Fruit fly (Drosophila melanogaster) whole organism, embryonic: ENCODE measurements around the gene Smu1.

Experiments used
- Adf1 ChIP-seq: fragments of 200-800 bp; sonication (Bioruptor generic); IDR thresholded peaks from 2 replicates; pipeline ENCODE4 v1.3.6; 2022; ENCODE audit warnings: missing biosample characterization, missing genetic modification characterization
- Antp ChIP-seq: fragments of 200-800 bp; sonication (Bioruptor generic); optimal IDR thresholded peaks from 3 replicates; lab custom pipeline; 2016; ENCODE audit warnings: missing biosample characterization, missing genetic modification characterization
- Asciz ChIP-seq: fragments of 200-800 bp; sonication (Bioruptor generic); optimal IDR thresholded peaks from 2 replicates; lab custom pipeline; 2017; ENCODE audit warnings: missing biosample characterization, mild to moderate bottlenecking, missing genetic modification characterization, missing genetic modification reagents
- Awh ChIP-seq: fragments of 200-800 bp; sonication (Bioruptor generic); IDR thresholded peaks from 2 replicates; pipeline ENCODE4, ENCODE4 v1.3.6; 2022; ENCODE audit warnings: missing biosample characterization, missing genetic modification characterization
- Bteb2 ChIP-seq: fragments of 200-800 bp; sonication (Bioruptor generic); optimal IDR thresholded peaks from 2 replicates; lab custom pipeline; 2016; ENCODE audit warnings: missing biosample characterization, missing genetic modification characterization
- CG11723 ChIP-seq: fragments of 200-800 bp; sonication (Bioruptor generic); optimal IDR thresholded peaks from 2 replicates; lab custom pipeline; 2017; ENCODE audit warnings: missing biosample characterization, mild to moderate bottlenecking, missing genetic modification characterization
- CG12299 ChIP-seq: fragments of 200-800 bp; sonication (Bioruptor generic); optimal IDR thresholded peaks from 2 replicates; lab custom pipeline; 2018; ENCODE audit warnings: missing biosample characterization, mild to moderate bottlenecking, missing genetic modification characterization
- CG12391 ChIP-seq: fragments of 200-800 bp; sonication (Bioruptor generic); optimal IDR thresholded peaks from 3 replicates; lab custom pipeline; 2018; ENCODE audit warnings: missing biosample characterization, mild to moderate bottlenecking, missing genetic modification characterization, moderate library complexity
- CG13123 ChIP-seq: fragments of 200-800 bp; sonication (Bioruptor generic); optimal IDR thresholded peaks from 2 replicates; lab custom pipeline; 2016; ENCODE audit warnings: missing biosample characterization, missing genetic modification characterization
- CG13296 ChIP-seq: fragments of 200-800 bp; sonication (Bioruptor generic); optimal IDR thresholded peaks from 3 replicates; lab custom pipeline; 2018; ENCODE audit warnings: missing biosample characterization, mild to moderate bottlenecking, missing genetic modification characterization
- CG15514 ChIP-seq: fragments of 200-800 bp; sonication (Bioruptor generic); optimal IDR thresholded peaks from 3 replicates; lab custom pipeline; 2017; ENCODE audit warnings: missing biosample characterization, missing genetic modification characterization, mild to moderate bottlenecking, moderate library complexity, missing genetic modification reagents
- CG15696 ChIP-seq: fragments of 200-800 bp; sonication (Bioruptor generic); optimal IDR thresholded peaks from 2 replicates; lab custom pipeline; 2019; ENCODE audit warnings: missing biosample characterization, mild to moderate bottlenecking, missing genetic modification characterization, moderate library complexity
- CG1603 ChIP-seq: fragments of 200-800 bp; sonication (Bioruptor generic); optimal IDR thresholded peaks from 2 replicates; lab custom pipeline; 2019; ENCODE audit warnings: missing biosample characterization, mild to moderate bottlenecking, missing genetic modification characterization, moderate library complexity
- CG17359 ChIP-seq: fragments of 200-800 bp; sonication (Bioruptor generic); optimal IDR thresholded peaks from 3 replicates; lab custom pipeline; 2018; ENCODE audit warnings: missing biosample characterization, mild to moderate bottlenecking, missing genetic modification characterization, moderate library complexity
- CG18599 ChIP-seq: fragments of 200-800 bp; sonication (Bioruptor generic); optimal IDR thresholded peaks from 3 replicates; lab custom pipeline; 2017; ENCODE audit warnings: missing biosample characterization, missing genetic modification characterization, mild to moderate bottlenecking, moderate library complexity, missing genetic modification reagents
- CG2875 ChIP-seq: fragments of 200-800 bp; sonication (Bioruptor generic); optimal IDR thresholded peaks from 2 replicates; lab custom pipeline; 2017; ENCODE audit warnings: missing biosample characterization, mild to moderate bottlenecking, missing genetic modification characterization, missing genetic modification reagents
- CG30403 ChIP-seq: fragments of 200-800 bp; sonication (Bioruptor generic); optimal IDR thresholded peaks from 3 replicates; lab custom pipeline; 2016; ENCODE audit warnings: missing biosample characterization, missing genetic modification characterization
- CG34224 ChIP-seq: fragments of 200-800 bp; sonication (Bioruptor generic); IDR thresholded peaks from 3 replicates; pipeline ENCODE4 v1.3.6; 2022; ENCODE audit warnings: missing biosample characterization, missing genetic modification characterization; ENCODE audit not compliant: partially characterized antibody
- CG4424 ChIP-seq: fragments of 200-800 bp; sonication (Bioruptor generic); optimal IDR thresholded peaks from 3 replicates; lab custom pipeline; 2016; ENCODE audit warnings: missing biosample characterization, missing genetic modification characterization
- CG6791 ChIP-seq: fragments of 200-800 bp; sonication (Bioruptor generic); IDR thresholded peaks from 3 replicates; pipeline ENCODE4 v1.3.6; 2022; ENCODE audit warnings: missing biosample characterization, missing genetic modification characterization; ENCODE audit not compliant: partially characterized antibody
- CG7556 ChIP-seq: fragments of 200-800 bp; sonication (Bioruptor generic); optimal IDR thresholded peaks from 2 replicates; lab custom pipeline; 2017; ENCODE audit warnings: missing biosample characterization, mild to moderate bottlenecking, missing genetic modification characterization
- CG7745 ChIP-seq: fragments of 200-800 bp; sonication (Bioruptor generic); optimal IDR thresholded peaks from 2 replicates; lab custom pipeline; 2018; ENCODE audit warnings: missing biosample characterization, mild to moderate bottlenecking, missing genetic modification characterization, moderate library complexity
- CG7839 ChIP-seq: fragments of 200-800 bp; sonication (Bioruptor generic); optimal IDR thresholded peaks from 3 replicates; lab custom pipeline; 2018; ENCODE audit warnings: missing biosample characterization, mild to moderate bottlenecking, missing genetic modification characterization, moderate library complexity
- CG9727 ChIP-seq: fragments of 200-800 bp; sonication (Bioruptor generic); optimal IDR thresholded peaks from 3 replicates; lab custom pipeline; 2017; ENCODE audit warnings: missing biosample characterization, mild to moderate bottlenecking, missing genetic modification characterization
- CoRest ChIP-seq: fragments of 200-800 bp; sonication (Bioruptor generic); optimal IDR thresholded peaks from 3 replicates; lab custom pipeline; 2018; ENCODE audit warnings: missing biosample characterization, mild to moderate bottlenecking, missing genetic modification characterization, moderate library complexity
- Drgx ChIP-seq: fragments of 200-800 bp; sonication (Bioruptor generic); IDR thresholded peaks from 2 replicates; pipeline ENCODE4 v1.3.6; 2022; ENCODE audit warnings: missing biosample characterization, missing genetic modification characterization
- ERR ChIP-seq: fragments of 200-800 bp; sonication (Bioruptor generic); optimal IDR thresholded peaks from 2 replicates; lab custom pipeline; 2016; ENCODE audit warnings: missing biosample characterization, missing genetic modification characterization
- Ets65A ChIP-seq: fragments of 200-800 bp; sonication (Bioruptor generic); peaks from one replicate; lab custom pipeline; 2016; ENCODE audit warnings: missing biosample characterization, missing genetic modification characterization
- HLH3B ChIP-seq: fragments of 200-800 bp; sonication (Bioruptor generic); IDR thresholded peaks from 2 replicates; pipeline ENCODE4 v1.3.6; 2022; ENCODE audit warnings: missing biosample characterization, missing genetic modification characterization
- Hr78 ChIP-seq, 2 experiments: fragments of 200-800 bp in 1 of 2; fragments of >200 bp in 1 of 2; sonication (Bioruptor generic) in 1 of 2; optimal IDR thresholded peaks; 2 replicates each; lab custom pipeline; 2017 to 2019; ENCODE audit warnings: missing biosample characterization in 2 of 2, missing genetic modification characterization in 2 of 2, mild to moderate bottlenecking in 1 of 2, moderate library complexity in 1 of 2
- Myb ChIP-seq: fragments of 200-800 bp; sonication (Bioruptor generic); optimal IDR thresholded peaks from 2 replicates; lab custom pipeline; 2016; ENCODE audit warnings: missing biosample characterization, missing genetic modification characterization
- Oli ChIP-seq: fragments of 200-800 bp; sonication (Bioruptor generic); optimal IDR thresholded peaks from 2 replicates; lab custom pipeline; 2018; ENCODE audit warnings: missing biosample characterization, mild to moderate bottlenecking, missing genetic modification characterization, moderate library complexity
- Pdp1 ChIP-seq, 2 experiments: fragments of 200-800 bp; sonication (Bioruptor generic); optimal IDR thresholded peaks; 3 replicates each; lab custom pipeline; 2016; ENCODE audit warnings: missing biosample characterization in 2 of 2, missing genetic modification characterization in 2 of 2, mild to moderate bottlenecking in 1 of 2, moderate library complexity in 1 of 2
- Six4 ChIP-seq: fragments of 200-800 bp; sonication (Bioruptor generic); optimal IDR thresholded peaks from 2 replicates; lab custom pipeline; 2016; ENCODE audit warnings: missing biosample characterization, missing genetic modification characterization
- Sry-δ ChIP-seq: fragments of 200-800 bp; sonication (Bioruptor generic); optimal IDR thresholded peaks from 2 replicates; lab custom pipeline; 2016; ENCODE audit warnings: missing biosample characterization, missing genetic modification characterization
- ab ChIP-seq: fragments of 200-800 bp; sonication (Bioruptor generic); optimal IDR thresholded peaks from 2 replicates; lab custom pipeline; 2016; ENCODE audit warnings: missing biosample characterization, missing genetic modification characterization
- abd-A ChIP-seq: fragments of 200-800 bp; sonication (Bioruptor generic); optimal IDR thresholded peaks from 3 replicates; lab custom pipeline; 2019; ENCODE audit warnings: missing biosample characterization, mild to moderate bottlenecking, missing genetic modification characterization, moderate library complexity
- ara ChIP-seq: fragments of 200-800 bp; sonication (Bioruptor generic); IDR thresholded peaks from 2 replicates; pipeline ENCODE4 v1.3.6; 2022; ENCODE audit warnings: missing biosample characterization, missing genetic modification characterization
- btn ChIP-seq: fragments of 200-800 bp; sonication (Bioruptor generic); optimal IDR thresholded peaks from 2 replicates; lab custom pipeline; 2016; ENCODE audit warnings: missing biosample characterization, missing genetic modification characterization
- danr ChIP-seq: fragments of 200-800 bp; sonication (Bioruptor generic); IDR thresholded peaks from 2 replicates; pipeline ENCODE4 v1.3.6; 2022; ENCODE audit warnings: missing biosample characterization, missing genetic modification characterization
- disco-r ChIP-seq: fragments of 200-800 bp; sonication (Bioruptor generic); optimal IDR thresholded peaks from 2 replicates; lab custom pipeline; 2016; ENCODE audit warnings: missing biosample characterization, missing genetic modification characterization
- dpn ChIP-seq, 2 experiments: fragments of 200-800 bp; sonication (Bioruptor generic); optimal IDR thresholded peaks; 3 replicates each; lab custom pipeline; 2016; ENCODE audit warnings: missing biosample characterization in 2 of 2, missing genetic modification characterization in 2 of 2
- ken ChIP-seq: fragments of 200-800 bp; sonication (Bioruptor generic); IDR thresholded peaks from 3 replicates; pipeline ENCODE4 v1.3.6; 2022; ENCODE audit warnings: missing biosample characterization, missing genetic modification characterization
- knrl ChIP-seq: fragments of 200-800 bp; sonication (Bioruptor generic); IDR thresholded peaks from 3 replicates; pipeline ENCODE4 v1.3.6; 2022; ENCODE audit warnings: missing biosample characterization, missing genetic modification characterization; ENCODE audit not compliant: partially characterized antibody
- p53 ChIP-seq: fragments of 200-800 bp; sonication (Bioruptor generic); optimal IDR thresholded peaks from 2 replicates; lab custom pipeline; 2016; ENCODE audit warnings: missing biosample characterization, missing genetic modification characterization
- sc ChIP-seq, 3 experiments: fragments of >200 bp in 2 of 3; fragments of 200-800 bp in 1 of 3; sonication (Bioruptor generic) in 1 of 3; optimal IDR thresholded peaks; 2 replicates in 2 of 3; 3 replicates in 1 of 3; lab custom pipeline; 2017; ENCODE audit warnings: mild to moderate bottlenecking in 1 of 3, missing biosample characterization in 1 of 3, missing genetic modification characterization in 1 of 3, missing genetic modification reagents in 1 of 3
- sna ChIP-seq: fragments of 200-800 bp; sonication (Bioruptor generic); IDR thresholded peaks from 2 replicates; pipeline ENCODE4 v1.3.6; 2022; ENCODE audit warnings: missing biosample characterization, missing genetic modification characterization; ENCODE audit not compliant: partially characterized antibody
- yki ChIP-seq: fragments of >200 bp; optimal IDR thresholded peaks from 3 replicates; lab custom pipeline; 2018

The Smu1 gene

DNA sequence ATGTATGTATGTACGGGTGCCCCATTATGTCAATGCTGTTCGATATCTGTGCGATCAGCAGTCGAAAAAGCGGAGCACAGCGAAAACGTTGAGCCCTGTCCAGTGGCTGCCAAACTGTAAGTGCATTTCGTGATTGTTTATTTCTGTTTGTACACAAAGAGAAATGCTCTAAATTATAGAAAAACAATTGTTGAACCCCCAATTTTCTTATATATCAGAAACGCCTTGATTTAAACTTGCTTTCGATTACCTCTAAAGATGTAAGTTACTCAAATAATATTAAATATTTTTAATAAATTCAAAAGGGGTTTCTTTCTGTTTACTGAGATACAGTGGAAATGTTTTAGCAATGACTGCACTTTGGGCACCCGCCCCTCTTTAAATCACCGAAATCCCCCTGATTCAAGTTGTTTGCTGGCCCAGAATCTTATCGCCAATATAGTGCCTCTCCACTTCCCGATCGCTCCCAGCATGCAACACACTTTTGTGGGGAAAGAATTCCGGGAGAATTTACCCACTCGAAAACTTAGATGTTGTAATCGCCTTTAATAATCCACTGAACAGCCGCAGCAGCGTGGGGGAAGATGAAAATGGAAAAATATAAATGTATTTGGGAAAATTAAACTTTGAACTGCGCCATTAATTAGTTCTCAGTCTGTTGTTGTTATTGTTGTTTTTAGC, 33.8 kb upstream of the Smu1 start (continued):
- no peak for TF ChIP-seq CG13296
- TF ChIP-seq CG18599 (GFP tag; lab: Kevin White, UChicago) = peak; percentile 24
- no peak for TF ChIP-seq Adf1 (GFP tag; lab: Robert Waterston, UW)
- peak; percentile 65 for TF ChIP-seq HLH3B (GFP tag; lab: Robert Waterston, UW)
- no peak for TF ChIP-seq ab
- TF ChIP-seq CG7839 = peak; percentile 60
- peak; percentile 38; the same call in 1 of the 2 replicates for TF ChIP-seq ara
- TF ChIP-seq CG2875 (GFP tag; lab: Kevin White, UChicago) = peak; percentile 58
- peak; percentile 25 for TF ChIP-seq CG9727 (GFP tag; lab: Kevin White, UChicago)
- TF ChIP-seq Asciz (GFP tag; lab: Kevin White, UChicago) = peak; percentile 26
- no peak for TF ChIP-seq btn (GFP tag; lab: Kevin White, UChicago)
- peak; percentile 42 for TF ChIP-seq CoRest (tag; lab: Kevin White, UChicago)
- TF ChIP-seq CG15696 (tag; lab: Kevin White, UChicago) = no peak
- TF ChIP-seq sc (optimal IDR thresholded peaks at IDR 0.05; lab: Kevin White, UChicago) = no peak
- TF ChIP-seq sc (GFP tag; optimal IDR thresholded peaks at IDR 0.05; lab: Kevin White, UChicago) = peak; percentile 43
- peak; percentile 16 for TF ChIP-seq abd-A
- TF ChIP-seq Six4 (GFP tag; lab: Kevin White, UChicago) = peak; percentile 44
- peak; percentile 66 for TF ChIP-seq Drgx
- TF ChIP-seq CG34224 (GFP tag; lab: Robert Waterston, UW) = no peak
- TF ChIP-seq p53 (GFP tag; lab: Kevin White, UChicago) = no peak
- no peak for TF ChIP-seq CG1603 (tag; lab: Kevin White, UChicago)
- peak; percentile 10 for TF ChIP-seq CG4424 (GFP tag; lab: Kevin White, UChicago)
- TF ChIP-seq CG7745 = peak; percentile 73
- peak in 1 of 2 experiments; percentile 42 for TF ChIP-seq Hr78 (GFP tag; optimal IDR thresholded peaks at IDR 0.05; lab: Kevin White, UChicago)
- no peak for TF ChIP-seq Sry-δ
- TF ChIP-seq knrl = no peak
- peak; percentile 1 for TF ChIP-seq Ets65A (GFP tag; lab: Kevin White, UChicago)
- TF ChIP-seq CG15514 (GFP tag; lab: Kevin White, UChicago) = no peak
- peak; percentile 15 for TF ChIP-seq CG7556 (GFP tag; lab: Kevin White, UChicago)
- no peak for TF ChIP-seq CG6791 (GFP tag; lab: Robert Waterston, UW)
- TF ChIP-seq ERR (GFP tag; lab: Kevin White, UChicago) = no peak
- TF ChIP-seq CG11723 (GFP tag; lab: Kevin White, UChicago) = no peak
- TF ChIP-seq danr (GFP tag; lab: Robert Waterston, UW) = 0 out of 2 replicates have a peak, but pooled peaks have one; percentile 20
- TF ChIP-seq yki (lab: Kevin White, UChicago) = no peak
- peak; percentile 71 for TF ChIP-seq CG17359
- no peak for TF ChIP-seq sna (GFP tag; lab: Robert Waterston, UW)
- no peak for TF ChIP-seq CG13123 (GFP tag; lab: Kevin White, UChicago)
- no peak for TF ChIP-seq CG12299 (tag; lab: Kevin White, UChicago)
- peak; percentile 31 for TF ChIP-seq CG30403 (GFP tag; lab: Kevin White, UChicago)
- peak in 1 of 2 experiments; percentile 16 for TF ChIP-seq dpn (GFP tag; optimal IDR thresholded peaks at IDR 0.05; lab: Kevin White, UChicago)
- TF ChIP-seq Awh (GFP tag; lab: Robert Waterston, UW) = 0 out of 2 replicates have a peak, but pooled peaks have one; percentile 23
- TF ChIP-seq Bteb2 (GFP tag; lab: Kevin White, UChicago) = no peak
- peak in 1 of 2 experiments; percentile 24 for TF ChIP-seq Pdp1 (GFP tag; optimal IDR thresholded peaks at IDR 0.05; lab: Kevin White, UChicago)
- TF ChIP-seq Oli (tag; lab: Kevin White, UChicago) = peak; percentile 50
- TF ChIP-seq Antp (GFP tag; lab: Kevin White, UChicago) = no peak
- peak; percentile 66 for TF ChIP-seq CG12391 (tag; lab: Kevin White, UChicago)
- no peak for TF ChIP-seq Myb (GFP tag; lab: Kevin White, UChicago)
- TF ChIP-seq disco-r (GFP tag; lab: Kevin White, UChicago) = no peak
- 0 out of 3 replicates have a peak, but pooled peaks have one; percentile 43 for TF ChIP-seq ken (GFP tag; lab: Robert Waterston, UW)
